Worm (Caenorhabditis elegans): Measurements from ENCODE around the gene cpx-2.

- TF ChIP-seq Y95B8A.8 (GFP tag; IDR thresholded peaks at IDR 0.05) (no peak), mcd-1 (GFP tag; IDR thresholded peaks at IDR 0.05) (no peak), F33H1.4 (GFP tag; IDR thresholded peaks at IDR 0.05) (no peak), somi-1 (GFP tag; optimal IDR thresholded peaks at IDR 0.05) (no peak), unc-62 (GFP tag; optimal IDR thresholded peaks at IDR 0.05) (no peak), ztf-22 (GFP tag; optimal IDR thresholded peaks at IDR 0.05) (no peak), him-1 (tag; optimal IDR thresholded peaks at IDR 0.05) (no peak), mxl-1 (tag; optimal IDR thresholded peaks at IDR 0.05) (no peak), ccch-3 (GFP tag; optimal IDR thresholded peaks at IDR 0.05) (no peak), mes-4 (tag; optimal IDR thresholded peaks at IDR 0.05) (no peak), F37B4.10 (GFP tag; IDR thresholded peaks at IDR 0.05) (no peak), nfya-1 (tag; optimal IDR thresholded peaks at IDR 0.05; ENCODE audit: borderline replicate concordance, insufficient read depth) (no peak), hrde-1 (tag; optimal IDR thresholded peaks at IDR 0.05; ENCODE audit: borderline replicate concordance) (no peak)
Observed at ce11 chrX:13074373-13074772, 3.4 kb upstream of the cpx-2 start, which contains the start of gene ceh-28.
